1 fruit fly cellular context compared by ENCODE assay signal in genomic region chr2L:3827406-3828133, dm6.
A peak's percentile ranks its signal among the peaks of the same experiment; 100 is the strongest.
TF ChIP-seq lines count a peak whose summit lies in the region.

No protein-coding gene starts in this region.

TF ChIP-seq in whole organism, embryonic, 481 proteins besides CTCF, POLR2A, EP300 and RAD21 (continued from another document and continues in another):
- TF ChIP-seq sens (GFP tag; lab: Kevin White, UChicago) = peak; percentile 97
- TF ChIP-seq hkb (optimal IDR thresholded peaks at IDR 0.05; lab: Kevin White, UChicago) = no peak
- TF ChIP-seq hkb (GFP tag; IDR thresholded peaks at IDR 0.05; lab: Robert Waterston, UW) = peak; percentile 40; the same call in 1 of the 2 replicates
- TF ChIP-seq CG12391 (tag; optimal IDR thresholded peaks at IDR 0.05; lab: Kevin White, UChicago) = peak; percentile 92
- TF ChIP-seq sens-2 (GFP tag; IDR thresholded peaks at IDR 0.05; lab: Robert Waterston, UW) = peak; percentile 72
- peak; percentile 44; the same call in 1 of the 2 replicates for TF ChIP-seq E2f1 (GFP tag; IDR thresholded peaks at IDR 0.05; lab: Robert Waterston, UW)
- TF ChIP-seq Dref (GFP tag; IDR thresholded peaks at IDR 0.05; lab: Robert Waterston, UW) = no peak
- no peak for TF ChIP-seq peb (GFP tag; IDR thresholded peaks at IDR 0.05; lab: Robert Waterston, UW)
- TF ChIP-seq gsb-n (tag; optimal IDR thresholded peaks at IDR 0.05; lab: Kevin White, UChicago) = peak; percentile 92
- no peak for TF ChIP-seq CG43689 (GFP tag; IDR thresholded peaks at IDR 0.05; lab: Robert Waterston, UW)
- no peak for TF ChIP-seq toy (GFP tag; IDR thresholded peaks at IDR 0.05; lab: Robert Waterston, UW)
- TF ChIP-seq CG15269 (tag; optimal IDR thresholded peaks at IDR 0.05; lab: Kevin White, UChicago) = no peak
- no peak for TF ChIP-seq CG1792 (GFP tag; optimal IDR thresholded peaks at IDR 0.05; lab: Kevin White, UChicago)
- no peak for TF ChIP-seq psq (GFP tag; optimal IDR thresholded peaks at IDR 0.05; lab: Kevin White, UChicago)
- TF ChIP-seq CG16779 (GFP tag; IDR thresholded peaks at IDR 0.05; lab: Robert Waterston, UW) = no peak
- TF ChIP-seq Dp (GFP tag; optimal IDR thresholded peaks at IDR 0.05; lab: Kevin White, UChicago) = no peak
- no peak for TF ChIP-seq cas (GFP tag; IDR thresholded peaks at IDR 0.05; lab: Robert Waterston, UW)
- TF ChIP-seq YL-1 (GFP tag; optimal IDR thresholded peaks at IDR 0.05; lab: Kevin White, UChicago) = peak; percentile 13
- peak; percentile 60 for TF ChIP-seq Hr3 (GFP tag; optimal IDR thresholded peaks at IDR 0.05; lab: Kevin White, UChicago)
- TF ChIP-seq CG10462 (GFP tag; optimal IDR thresholded peaks at IDR 0.05; lab: Kevin White, UChicago) = peak; percentile 58
- TF ChIP-seq CG3065 (GFP tag; optimal IDR thresholded peaks at IDR 0.05; lab: Kevin White, UChicago) = peak; percentile 43
- TF ChIP-seq cg (GFP tag; optimal IDR thresholded peaks at IDR 0.05; lab: Kevin White, UChicago) = no peak
- peak; percentile 50 for TF ChIP-seq CG12155 (GFP tag; optimal IDR thresholded peaks at IDR 0.05; lab: Kevin White, UChicago)
- no peak for TF ChIP-seq ERR (GFP tag; optimal IDR thresholded peaks at IDR 0.05; lab: Kevin White, UChicago)
- peak; percentile 83 for TF ChIP-seq kni (GFP tag; optimal IDR thresholded peaks at IDR 0.05; lab: Kevin White, UChicago)
- TF ChIP-seq CG17359 (tag; optimal IDR thresholded peaks at IDR 0.05; lab: Kevin White, UChicago) = peak; percentile 39
- no peak for TF ChIP-seq vfl (GFP tag; optimal IDR thresholded peaks at IDR 0.05; lab: Kevin White, UChicago)
- TF ChIP-seq Antp (GFP tag; optimal IDR thresholded peaks at IDR 0.05; lab: Kevin White, UChicago) = no peak
- no peak for TF ChIP-seq D19B (GFP tag; optimal IDR thresholded peaks at IDR 0.05; lab: Kevin White, UChicago)
- TF ChIP-seq Eip74EF (GFP tag; optimal IDR thresholded peaks at IDR 0.05; lab: Kevin White, UChicago) = no peak
- no peak for TF ChIP-seq CG34224 (GFP tag; IDR thresholded peaks at IDR 0.05; lab: Robert Waterston, UW; ENCODE audit: partially characterized antibody)
- TF ChIP-seq ftz-f1 (GFP tag; optimal IDR thresholded peaks at IDR 0.05; lab: Kevin White, UChicago) = no peak
- peak; percentile 97 for TF ChIP-seq CG17829 (tag; optimal IDR thresholded peaks at IDR 0.05; lab: Kevin White, UChicago)
- TF ChIP-seq jumu (GFP tag; optimal IDR thresholded peaks at IDR 0.05; lab: Kevin White, UChicago) = peak; percentile 69
- no peak for TF ChIP-seq MBD-R2 (GFP tag; IDR thresholded peaks at IDR 0.05; lab: Robert Waterston, UW)
- TF ChIP-seq bowl (GFP tag; IDR thresholded peaks at IDR 0.05; lab: Robert Waterston, UW) = no peak
- TF ChIP-seq hth (optimal IDR thresholded peaks at IDR 0.05; lab: Kevin White, UChicago) = peak; percentile 4
- TF ChIP-seq inv (GFP tag; IDR thresholded peaks at IDR 0.05; lab: Robert Waterston, UW; ENCODE audit: partially characterized antibody) = no peak
- no peak for TF ChIP-seq tup (GFP tag; optimal IDR thresholded peaks at IDR 0.05; lab: Kevin White, UChicago)
- no peak for TF ChIP-seq CG11504 (tag; optimal IDR thresholded peaks at IDR 0.05; lab: Kevin White, UChicago)
- peak; percentile 21 for TF ChIP-seq CG15073 (GFP tag; optimal IDR thresholded peaks at IDR 0.05; lab: Kevin White, UChicago)
- TF ChIP-seq CG17186 (GFP tag; optimal IDR thresholded peaks at IDR 0.05; lab: Kevin White, UChicago) = no peak
- no peak for TF ChIP-seq Taf1 (GFP tag; IDR thresholded peaks at IDR 0.05; lab: Robert Waterston, UW)
- TF ChIP-seq ab (GFP tag; optimal IDR thresholded peaks at IDR 0.05; lab: Kevin White, UChicago) = no peak
- TF ChIP-seq vvl (GFP tag; IDR thresholded peaks at IDR 0.05; lab: Robert Waterston, UW) = peak; percentile 62
- no peak for TF ChIP-seq CG10274 (GFP tag; optimal IDR thresholded peaks at IDR 0.05; lab: Kevin White, UChicago)
- no peak for TF ChIP-seq Bgb (GFP tag; IDR thresholded peaks at IDR 0.05; lab: Robert Waterston, UW; ENCODE audit: partially characterized antibody)
- TF ChIP-seq CG14050 (GFP tag; IDR thresholded peaks at IDR 0.05; lab: Robert Waterston, UW) = no peak
- no peak for TF ChIP-seq Lpt (GFP tag; optimal IDR thresholded peaks at IDR 0.05; lab: Kevin White, UChicago)
- TF ChIP-seq CG30020 (tag; optimal IDR thresholded peaks at IDR 0.05; lab: Kevin White, UChicago) = peak; percentile 63
- peak; percentile 93 for TF ChIP-seq gem (tag; optimal IDR thresholded peaks at IDR 0.05; lab: Kevin White, UChicago)
- TF ChIP-seq Scr (GFP tag; IDR thresholded peaks at IDR 0.05; lab: Robert Waterston, UW; ENCODE audit: partially characterized antibody) = no peak
- peak; percentile 26 for TF ChIP-seq btn (GFP tag; optimal IDR thresholded peaks at IDR 0.05; lab: Kevin White, UChicago)
- TF ChIP-seq CG16815 (GFP tag; optimal IDR thresholded peaks at IDR 0.05; lab: Kevin White, UChicago) = peak; percentile 86
- peak; percentile 49 for TF ChIP-seq Abd-B (GFP tag; optimal IDR thresholded peaks at IDR 0.05; lab: Kevin White, UChicago)
- peak; percentile 98 for TF ChIP-seq zen (tag; optimal IDR thresholded peaks at IDR 0.05; lab: Kevin White, UChicago)
- no peak for TF ChIP-seq rib (GFP tag; IDR thresholded peaks at IDR 0.05; lab: Robert Waterston, UW)
- TF ChIP-seq tll (GFP tag; optimal IDR thresholded peaks at IDR 0.05; lab: Kevin White, UChicago) = peak in 1 of 2 experiments; percentile 80
- no peak for TF ChIP-seq hbn (GFP tag; IDR thresholded peaks at IDR 0.05; lab: Robert Waterston, UW; ENCODE audit: partially characterized antibody)
- TF ChIP-seq Max (GFP tag; optimal IDR thresholded peaks at IDR 0.05; lab: Kevin White, UChicago) = peak; percentile 46
- peak; percentile 9 for TF ChIP-seq Sry-δ (GFP tag; optimal IDR thresholded peaks at IDR 0.05; lab: Kevin White, UChicago)
- TF ChIP-seq Hr51 (GFP tag; optimal IDR thresholded peaks at IDR 0.05; lab: Kevin White, UChicago) = peak in 1 of 2 experiments; percentile 38
- no peak for TF ChIP-seq dati (GFP tag; IDR thresholded peaks at IDR 0.05; lab: Robert Waterston, UW)
- no peak for TF ChIP-seq CG3281 (GFP tag; optimal IDR thresholded peaks at IDR 0.05; lab: Kevin White, UChicago)
- peak; percentile 91 for TF ChIP-seq phol (tag; optimal IDR thresholded peaks at IDR 0.05; lab: Kevin White, UChicago)
- TF ChIP-seq Ptx1 (GFP tag; IDR thresholded peaks at IDR 0.05; lab: Robert Waterston, UW) = peak; percentile 32; the same call in 1 of the 2 replicates
- TF ChIP-seq unc-4 (GFP tag; IDR thresholded peaks at IDR 0.05; lab: Robert Waterston, UW; ENCODE audit: partially characterized antibody) = no peak
- peak; percentile 54 for TF ChIP-seq bab2 (GFP tag; optimal IDR thresholded peaks at IDR 0.05; lab: Kevin White, UChicago)
- peak in 1 of 2 experiments; percentile 35 for TF ChIP-seq Pdp1 (GFP tag; optimal IDR thresholded peaks at IDR 0.05; lab: Kevin White, UChicago)
- no peak for TF ChIP-seq pfk (GFP tag; optimal IDR thresholded peaks at IDR 0.05; lab: Kevin White, UChicago)
- TF ChIP-seq cato (GFP tag; optimal IDR thresholded peaks at IDR 0.05; lab: Kevin White, UChicago; ENCODE audit: borderline replicate concordance) = peak; percentile 31
- no peak for TF ChIP-seq fru (optimal IDR thresholded peaks at IDR 0.05; lab: Kevin White, UChicago)
- TF ChIP-seq stwl (tag; optimal IDR thresholded peaks at IDR 0.05; lab: Kevin White, UChicago) = peak; percentile 79
- no peak for TF ChIP-seq Poxn (GFP tag; IDR thresholded peaks at IDR 0.05; lab: Robert Waterston, UW)
- peak; percentile 21; the same call in 1 of the 2 replicates for TF ChIP-seq CG14667 (GFP tag; IDR thresholded peaks at IDR 0.05; lab: Robert Waterston, UW)
- TF ChIP-seq gcm2 (GFP tag; optimal IDR thresholded peaks at IDR 0.05; lab: Kevin White, UChicago) = no peak
- TF ChIP-seq CG13894 (tag; optimal IDR thresholded peaks at IDR 0.05; lab: Kevin White, UChicago) = no peak
- TF ChIP-seq Fer1 (GFP tag; optimal IDR thresholded peaks at IDR 0.05; lab: Kevin White, UChicago) = no peak
- TF ChIP-seq CG42726 (GFP tag; IDR thresholded peaks at IDR 0.05; lab: Robert Waterston, UW; ENCODE audit: partially characterized antibody) = no peak
- TF ChIP-seq CG7839 (tag; optimal IDR thresholded peaks at IDR 0.05; lab: Kevin White, UChicago) = peak; percentile 82
- TF ChIP-seq Kr (GFP tag; optimal IDR thresholded peaks at IDR 0.05; lab: Kevin White, UChicago) = peak; percentile 79
- peak; percentile 17 for TF ChIP-seq CG8281 (tag; optimal IDR thresholded peaks at IDR 0.05; lab: Kevin White, UChicago)
- TF ChIP-seq az2 (GFP tag; optimal IDR thresholded peaks at IDR 0.05; lab: Kevin White, UChicago) = peak; percentile 74
- TF ChIP-seq maf-S (GFP tag; optimal IDR thresholded peaks at IDR 0.05; lab: Kevin White, UChicago) = no peak
- TF ChIP-seq Ssrp (tag; optimal IDR thresholded peaks at IDR 0.05; lab: Kevin White, UChicago) = peak; percentile 76
- TF ChIP-seq shn (GFP tag; optimal IDR thresholded peaks at IDR 0.05; lab: Kevin White, UChicago) = no peak
- no peak for TF ChIP-seq oc (tag; optimal IDR thresholded peaks at IDR 0.05; lab: Kevin White, UChicago)
- no peak for TF ChIP-seq Doc3 (GFP tag; IDR thresholded peaks at IDR 0.05; lab: Robert Waterston, UW; ENCODE audit: partially characterized antibody)
- no peak for TF ChIP-seq CG2889 (GFP tag; IDR thresholded peaks at IDR 0.05; lab: Robert Waterston, UW)
- 0 out of 3 replicates have a peak, but pooled peaks have one; percentile 18 for TF ChIP-seq so (GFP tag; IDR thresholded peaks at IDR 0.05; lab: Robert Waterston, UW)
- peak; percentile 79 for TF ChIP-seq CG1602 (GFP tag; optimal IDR thresholded peaks at IDR 0.05; lab: Kevin White, UChicago)
- TF ChIP-seq lmd (GFP tag; IDR thresholded peaks at IDR 0.05; lab: Robert Waterston, UW) = peak; percentile 48; the same call in 1 of the 2 replicates
- no peak for TF ChIP-seq Optix (GFP tag; IDR thresholded peaks at IDR 0.05; lab: Robert Waterston, UW)
- TF ChIP-seq CG12299 (tag; optimal IDR thresholded peaks at IDR 0.05; lab: Kevin White, UChicago) = no peak
- TF ChIP-seq Hey (tag; optimal IDR thresholded peaks at IDR 0.05; lab: Kevin White, UChicago) = no peak
- no peak for TF ChIP-seq prd (optimal IDR thresholded peaks at IDR 0.05; lab: Kevin White, UChicago)
- peak; percentile 88 for TF ChIP-seq prd (GFP tag; IDR thresholded peaks at IDR 0.05; lab: Robert Waterston, UW)
- no peak for TF ChIP-seq mam (GFP tag; optimal IDR thresholded peaks at IDR 0.05; lab: Kevin White, UChicago)
- peak; percentile 91 for TF ChIP-seq ac (GFP tag; optimal IDR thresholded peaks at IDR 0.05; lab: Kevin White, UChicago)
- TF ChIP-seq NfI (GFP tag; optimal IDR thresholded peaks at IDR 0.05; lab: Kevin White, UChicago) = no peak
- TF ChIP-seq CG4617 (GFP tag; optimal IDR thresholded peaks at IDR 0.05; lab: Kevin White, UChicago; ENCODE audit: borderline replicate concordance) = peak; percentile 13
- no peak for TF ChIP-seq Trl (optimal IDR thresholded peaks at IDR 0.05; lab: Kevin White, UChicago)
- TF ChIP-seq Trl (GFP tag; optimal IDR thresholded peaks at IDR 0.05; lab: Kevin White, UChicago) = peak; percentile 55
- peak; percentile 92 for TF ChIP-seq Xrp1 (GFP tag; IDR thresholded peaks at IDR 0.05; lab: Robert Waterston, UW)
- no peak for TF ChIP-seq repo (GFP tag; optimal IDR thresholded peaks at IDR 0.05; lab: Kevin White, UChicago)
- no peak for TF ChIP-seq CG2120 (GFP tag; optimal IDR thresholded peaks at IDR 0.05; lab: Kevin White, UChicago)
- peak; percentile 29; the same call in 1 of the 2 replicates for TF ChIP-seq E2f2 (GFP tag; IDR thresholded peaks at IDR 0.05; lab: Robert Waterston, UW)
- peak; percentile 75 for TF ChIP-seq Med (GFP tag; lab: Kevin White, UChicago)
- no peak for TF ChIP-seq slbo (GFP tag; IDR thresholded peaks at IDR 0.05; lab: Robert Waterston, UW)
- peak; percentile 97 for TF ChIP-seq pros (GFP tag; optimal IDR thresholded peaks at IDR 0.05; lab: Kevin White, UChicago)
- no peak for TF ChIP-seq eyg (GFP tag; optimal IDR thresholded peaks at IDR 0.05; lab: Kevin White, UChicago)
- TF ChIP-seq CG12104 (GFP tag; optimal IDR thresholded peaks at IDR 0.05; lab: Kevin White, UChicago) = peak; percentile 71
- TF ChIP-seq CG17568 (GFP tag; optimal IDR thresholded peaks at IDR 0.05; lab: Kevin White, UChicago) = peak; percentile 8
- no peak for TF ChIP-seq nau (GFP tag; optimal IDR thresholded peaks at IDR 0.05; lab: Kevin White, UChicago)
- TF ChIP-seq HLH3B (GFP tag; IDR thresholded peaks at IDR 0.05; lab: Robert Waterston, UW) = no peak
- no peak for TF ChIP-seq CG3726 (GFP tag; IDR thresholded peaks at IDR 0.05; lab: Robert Waterston, UW)
- no peak for TF ChIP-seq ind (GFP tag; optimal IDR thresholded peaks at IDR 0.05; lab: Kevin White, UChicago)
- TF ChIP-seq CG10959 (GFP tag; IDR thresholded peaks at IDR 0.05; lab: Robert Waterston, UW) = peak; percentile 87
- TF ChIP-seq trh (GFP tag; optimal IDR thresholded peaks at IDR 0.05; lab: Kevin White, UChicago) = peak; percentile 21
- no peak for TF ChIP-seq Dbx (GFP tag; IDR thresholded peaks at IDR 0.05; lab: Robert Waterston, UW)
- peak; percentile 74 for TF ChIP-seq Sox100B (GFP tag; optimal IDR thresholded peaks at IDR 0.05; lab: Kevin White, UChicago)
- peak; percentile 40 for TF ChIP-seq D (optimal IDR thresholded peaks at IDR 0.05; lab: Kevin White, UChicago)
- TF ChIP-seq D (GFP tag; optimal IDR thresholded peaks at IDR 0.05; lab: Kevin White, UChicago) = peak; percentile 85
- TF ChIP-seq Adf1 (GFP tag; IDR thresholded peaks at IDR 0.05; lab: Robert Waterston, UW) = no peak
- TF ChIP-seq CG12659 (GFP tag; optimal IDR thresholded peaks at IDR 0.05; lab: Kevin White, UChicago) = no peak
- no peak for TF ChIP-seq NFAT (GFP tag; IDR thresholded peaks at IDR 0.05; lab: Robert Waterston, UW)
- no peak for TF ChIP-seq CG2129 (GFP tag; IDR thresholded peaks at IDR 0.05; lab: Robert Waterston, UW; ENCODE audit: partially characterized antibody)
- no peak for TF ChIP-seq lbe (GFP tag; optimal IDR thresholded peaks at IDR 0.05; lab: Kevin White, UChicago)
- TF ChIP-seq H15 (GFP tag; IDR thresholded peaks at IDR 0.05; lab: Robert Waterston, UW) = no peak
- no peak for TF ChIP-seq Drgx (GFP tag; IDR thresholded peaks at IDR 0.05; lab: Robert Waterston, UW)
- TF ChIP-seq Dfd (GFP tag; optimal IDR thresholded peaks at IDR 0.05; lab: Kevin White, UChicago) = no peak
- no peak for TF ChIP-seq CG11723 (GFP tag; optimal IDR thresholded peaks at IDR 0.05; lab: Kevin White, UChicago)
- no peak for TF ChIP-seq CG7963 (GFP tag; IDR thresholded peaks at IDR 0.05; lab: Robert Waterston, UW; ENCODE audit: partially characterized antibody)
- TF ChIP-seq ranshi (GFP tag; IDR thresholded peaks at IDR 0.05; lab: Robert Waterston, UW) = no peak
- TF ChIP-seq CG11247 (GFP tag; IDR thresholded peaks at IDR 0.05; lab: Robert Waterston, UW) = no peak
- TF ChIP-seq pho (GFP tag; optimal IDR thresholded peaks at IDR 0.05; lab: Kevin White, UChicago) = no peak
